Worm (Caenorhabditis elegans) whole organism, young adult: ENCODE data around the gene nlp-81.

ENCODE experiments used
- B0336.3 ChIP-seq: fragments of 200-800 bp; sonication (Bioruptor generic); IDR thresholded peaks from 2 replicates; pipeline ENCODE4 v1.3.6; 2022; ENCODE audit warnings: missing genetic modification characterization, missing compliant biosample characterization
- akir-1 ChIP-seq: fragments of 200-800 bp; sonication (Bioruptor generic); optimal IDR thresholded peaks from 2 replicates; lab custom pipeline; 2018; ENCODE audit warnings: mild to moderate bottlenecking, missing genetic modification characterization, moderate library complexity, missing compliant biosample characterization
- aptf-3 ChIP-seq: fragments of 200-800 bp; sonication (Bioruptor generic); IDR thresholded peaks from 2 replicates; pipeline ENCODE4 v1.3.6; 2022; ENCODE audit warnings: missing genetic modification characterization, missing compliant biosample characterization
- bed-2 ChIP-seq: fragments of 200-800 bp; sonication (Bioruptor generic); IDR thresholded peaks from 2 replicates; pipeline ENCODE4 v1.3.6; 2022; ENCODE audit warnings: missing genetic modification reagents, missing genetic modification characterization, missing compliant biosample characterization
- hlh-26 ChIP-seq: fragments of 200-800 bp; sonication (Bioruptor generic); conservative IDR thresholded peaks from 2 replicates; pipeline ENCODE4 v1.3.6; 2022; ENCODE audit warnings: missing genetic modification reagents, missing genetic modification characterization, missing compliant biosample characterization
- lin-26 ChIP-seq: fragments of 200-800 bp; sonication (Bioruptor generic); IDR thresholded peaks from 2 replicates; pipeline ENCODE4 v1.3.6; 2022; ENCODE audit warnings: missing genetic modification reagents, missing genetic modification characterization, missing compliant biosample characterization
- mxl-1 ChIP-seq: sonication (generic microtip); optimal IDR thresholded peaks from 2 replicates; lab custom pipeline; 2016; ENCODE audit warnings: missing genetic modification characterization, missing compliant biosample characterization
- rcor-1 ChIP-seq: fragments of 200-800 bp; sonication (Bioruptor generic); IDR thresholded peaks from 2 replicates; pipeline ENCODE4 v1.3.6; 2022; ENCODE audit warnings: missing genetic modification reagents, missing genetic modification characterization, missing compliant biosample characterization
- unc-130 ChIP-seq: sonication (generic microtip); optimal IDR thresholded peaks from 2 replicates; lab custom pipeline; 2016; ENCODE audit warnings: missing genetic modification reagents, missing genetic modification characterization, missing compliant biosample characterization

- TF ChIP-seq mxl-1 (tag; lab: Kevin White, UChicago) (no peak), akir-1 (GFP tag; lab: Kevin White, UChicago) (no peak), B0336.3 (GFP tag; lab: Robert Waterston, UW) (peak; percentile 19; the same call in 1 of the 2 replicates), hlh-26 (GFP tag; lab: Robert Waterston, UW) (no peak), rcor-1 (GFP tag; lab: Robert Waterston, UW) (no peak), unc-130 (no peak), aptf-3 (GFP tag; lab: Robert Waterston, UW) (no peak), lin-26 (no peak), bed-2 (GFP tag; lab: Robert Waterston, UW) (no peak)
These were observed 40.9 kb downstream of the nlp-81 start for ce11 chrIV:3135000-3135399.
